Worm (Caenorhabditis elegans): Measurements from ENCODE around the gene pdf-2.
A peak's percentile ranks its signal among the peaks of the same experiment; 100 is the strongest.

Gene pdf-2

DNA sequence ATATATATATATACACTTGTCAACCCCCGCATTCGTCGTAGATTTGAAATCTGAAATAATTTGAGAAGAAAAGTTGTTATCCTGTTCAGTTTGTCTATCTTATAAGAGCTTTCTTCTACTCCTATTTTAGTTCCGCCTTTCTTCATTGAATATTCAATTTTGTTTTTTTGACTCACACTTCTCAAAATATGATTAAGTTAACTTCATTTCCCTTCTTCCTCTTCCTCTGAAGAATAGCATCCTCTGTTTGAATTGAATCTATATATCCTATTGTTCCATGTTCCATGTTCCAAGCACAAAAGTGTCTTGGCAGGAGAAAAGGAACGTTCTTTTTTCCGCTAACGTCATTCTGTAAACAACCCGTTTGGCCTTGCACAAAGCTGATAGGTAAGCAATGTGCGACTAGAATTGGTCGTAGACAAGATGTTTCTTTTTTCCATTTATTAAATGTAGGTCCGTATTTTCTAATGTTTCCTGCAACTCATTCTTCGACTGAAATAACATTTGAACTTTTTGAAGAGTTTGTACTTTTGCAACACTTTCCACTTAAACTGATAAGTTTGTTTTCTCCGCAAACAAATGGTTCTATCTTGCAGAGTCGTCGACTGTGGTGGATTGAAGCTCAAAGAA is 28.9 kb downstream of the pdf-2 start, which contains the start of gene gap-1:
Gene gap-1, plus strand, starts transcription at position 580 of the 630 bp plus-strand sequence.
- TF ChIP-seq ceh-18 (tag; optimal IDR thresholded peaks at IDR 0.05) (no peak), che-1 (tag; optimal IDR thresholded peaks at IDR 0.05) (no peak), mec-3 (tag; optimal IDR thresholded peaks at IDR 0.05; ENCODE audit: borderline replicate concordance) (no peak), syd-9 (tag; optimal IDR thresholded peaks at IDR 0.05) (no peak), ceh-19 (GFP tag; optimal IDR thresholded peaks at IDR 0.05) (no peak), npax-4 (tag; optimal IDR thresholded peaks at IDR 0.05) (no peak)

DNA sequence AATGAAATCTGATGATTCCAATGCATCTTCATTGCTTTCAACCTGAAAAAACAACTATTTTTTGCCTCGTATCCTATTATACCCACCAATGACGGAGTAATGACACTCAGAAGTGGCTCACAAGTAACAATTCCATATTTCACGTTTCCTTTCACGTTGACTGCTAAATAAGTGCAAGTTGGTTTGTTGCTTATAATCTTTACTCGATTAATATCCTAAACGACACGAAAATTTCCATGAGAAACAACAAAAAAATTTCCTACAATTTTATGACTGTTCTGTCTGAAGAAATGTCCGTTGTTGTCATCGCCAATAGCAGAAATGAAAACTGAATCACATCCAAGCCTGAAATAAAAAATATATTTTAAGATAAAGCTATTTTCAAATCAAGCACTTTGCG is 34.3 kb downstream of the pdf-2 start:
- TF ChIP-seq sox-4 (tag; optimal IDR thresholded peaks at IDR 0.05): no peak

DNA sequence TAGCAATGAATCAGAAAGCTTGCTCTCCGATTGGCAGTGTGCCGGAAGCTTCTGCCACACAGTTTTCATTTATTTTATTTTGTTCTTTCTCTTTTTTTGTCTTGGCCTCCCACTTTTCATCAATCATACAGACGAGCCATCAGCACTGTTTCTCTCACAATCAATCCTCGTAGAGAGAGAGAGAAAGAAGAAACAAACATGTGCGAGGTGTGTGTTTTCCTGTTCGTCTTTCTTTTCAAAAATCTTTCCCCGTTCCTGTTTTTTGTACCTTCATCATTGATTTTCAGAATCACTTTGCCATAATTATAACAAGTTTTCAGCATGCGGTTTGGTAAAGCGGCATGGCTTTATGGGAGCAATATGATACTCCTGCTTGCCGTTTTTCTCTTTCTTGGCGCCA is 36.0 kb downstream of the pdf-2 start, which contains the start of gene T24C12.1:
Gene T24C12.1, plus strand, starts transcription at position 301 of the 400 bp plus-strand sequence.
- TF ChIP-seq ets-4 (tag; optimal IDR thresholded peaks at IDR 0.05) (no peak), ceh-9 (tag; optimal IDR thresholded peaks at IDR 0.05) (no peak), nhr-232 (tag; optimal IDR thresholded peaks at IDR 0.05) (no peak), ceh-22 (tag; optimal IDR thresholded peaks at IDR 0.05) (no peak), mec-3 (tag; optimal IDR thresholded peaks at IDR 0.05; ENCODE audit: borderline replicate concordance) (no peak), K02D7.2 (tag; optimal IDR thresholded peaks at IDR 0.05) (no peak), eyg-1 (tag; optimal IDR thresholded peaks at IDR 0.05) (no peak), unc-55 (GFP tag; optimal IDR thresholded peaks at IDR 0.05) (no peak), sox-4 (tag; optimal IDR thresholded peaks at IDR 0.05) (no peak), rnt-1 (tag; optimal IDR thresholded peaks at IDR 0.05) (no peak), K09A11.1 (tag; optimal IDR thresholded peaks at IDR 0.05; ENCODE audit: insufficient read depth) (no peak), elt-2 (tag; optimal IDR thresholded peaks at IDR 0.05) (no peak), T23F11.4 (GFP tag; optimal IDR thresholded peaks at IDR 0.05) (no peak), elt-4 (tag; optimal IDR thresholded peaks at IDR 0.05) (no peak), ref-2 (tag; optimal IDR thresholded peaks at IDR 0.05) (no peak), unc-86 (tag; optimal IDR thresholded peaks at IDR 0.05) (no peak), ceh-14 (tag; optimal IDR thresholded peaks at IDR 0.05) (no peak), gmeb-2 (tag; optimal IDR thresholded peaks at IDR 0.05) (no peak)

DNA sequence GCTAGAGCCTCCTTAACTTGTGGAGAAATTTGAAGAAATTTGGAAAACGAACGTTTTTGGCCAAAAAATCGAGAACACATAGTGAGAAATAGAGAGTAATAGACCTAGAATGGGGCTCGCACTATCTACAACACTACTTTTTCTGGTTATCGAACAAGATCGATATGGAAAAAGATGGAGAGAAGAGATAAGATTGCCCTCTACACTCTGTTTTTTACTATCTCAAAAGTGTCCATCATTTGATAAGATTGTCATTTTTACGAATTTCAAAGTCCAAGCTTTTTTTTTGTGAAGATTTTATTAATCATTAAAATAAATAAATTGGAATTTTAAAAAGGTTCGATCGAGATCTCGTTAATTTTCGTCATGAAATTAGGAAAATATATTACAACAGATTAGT is 40.6 kb downstream of the pdf-2 start, which contains the start of gene T24C12.3:
Gene T24C12.3, minus strand, starts transcription at position 134 of the 400 bp plus-strand sequence.
- TF ChIP-seq npax-4 (tag; optimal IDR thresholded peaks at IDR 0.05): no peak
- peak; percentile 97 for TF ChIP-seq elt-2 (tag; optimal IDR thresholded peaks at IDR 0.05)

DNA sequence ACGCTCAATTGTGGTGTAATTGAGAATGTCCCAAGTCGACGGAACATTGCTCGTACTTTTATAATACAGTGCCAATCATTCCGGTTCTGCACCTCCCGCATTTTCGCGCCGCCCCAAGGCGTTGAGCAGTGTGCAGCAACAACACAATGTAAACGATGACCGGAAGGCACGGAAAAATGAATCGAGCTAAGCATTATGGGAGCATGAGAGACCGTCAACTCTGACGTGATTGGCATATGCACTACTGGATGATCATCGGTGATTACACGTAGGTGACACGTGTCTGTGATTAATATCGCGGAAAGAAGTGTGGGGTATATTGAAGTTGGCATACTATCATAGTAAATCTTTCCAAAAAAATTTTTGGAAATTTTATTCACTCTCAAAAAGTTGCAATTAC is 41.8 kb downstream of the pdf-2 start, which contains the start of gene T24C12.4:
Gene T24C12.4, minus strand, starts transcription at position 101 of the 400 bp plus-strand sequence.
- TF ChIP-seq ceh-6 (GFP tag; optimal IDR thresholded peaks at IDR 0.05) (no peak), hlh-30 (tag; optimal IDR thresholded peaks at IDR 0.05; ENCODE audit: insufficient read depth) (no peak), nhr-232 (tag; optimal IDR thresholded peaks at IDR 0.05) (no peak), hlh-8 (tag; optimal IDR thresholded peaks at IDR 0.05) (no peak)

DNA sequence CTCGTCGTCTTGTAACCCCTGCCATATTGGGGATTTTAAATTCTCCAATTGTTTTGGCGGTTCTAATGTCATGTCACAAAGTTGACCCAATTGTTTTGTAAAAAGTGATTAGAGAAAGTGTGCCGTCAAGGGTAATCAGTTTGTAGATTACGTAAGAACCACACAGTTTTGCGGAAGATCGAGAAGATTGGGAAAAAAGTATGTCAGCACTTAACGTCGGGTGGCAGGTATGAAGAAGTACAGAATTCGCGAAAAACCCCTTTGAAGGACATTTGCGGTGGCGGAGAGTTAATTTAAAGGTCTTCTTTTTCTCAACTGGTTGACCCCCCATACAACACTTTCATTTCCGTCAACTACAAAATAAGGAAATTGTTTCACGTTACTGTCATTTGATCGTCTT is 45.2 kb downstream of the pdf-2 start:
- TF ChIP-seq ceh-24 (tag; optimal IDR thresholded peaks at IDR 0.05) (no peak), pqm-1 (tag; optimal IDR thresholded peaks at IDR 0.05) (no peak), syd-9 (tag; optimal IDR thresholded peaks at IDR 0.05) (no peak)

DNA sequence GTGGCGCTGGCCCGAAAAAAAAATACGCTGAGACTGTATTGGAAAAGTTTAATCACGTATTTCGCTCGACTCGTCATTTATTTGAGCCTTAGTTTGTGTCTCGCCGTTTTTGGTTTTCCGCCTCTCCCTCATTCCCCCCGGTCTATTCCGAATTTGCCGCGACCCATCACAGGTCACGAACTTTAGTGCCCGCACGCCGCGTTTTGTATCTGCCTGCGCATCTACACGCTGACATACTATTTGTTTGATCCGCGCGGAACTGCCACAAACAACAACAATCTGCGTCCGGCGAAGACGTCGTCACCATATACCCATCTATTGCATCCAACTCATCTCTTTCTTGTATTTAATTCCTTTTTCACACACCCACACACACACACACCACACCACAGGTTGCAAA is 47.0 kb downstream of the pdf-2 start:
- TF ChIP-seq tbx-2 (tag; optimal IDR thresholded peaks at IDR 0.05) (no peak), pha-4 (tag; optimal IDR thresholded peaks at IDR 0.05) (no peak), odd-2 (tag; optimal IDR thresholded peaks at IDR 0.05) (no peak), nhr-11 (tag; optimal IDR thresholded peaks at IDR 0.05) (no peak), ceh-45 (GFP tag; IDR thresholded peaks at IDR 0.05) (no peak), che-1 (tag; optimal IDR thresholded peaks at IDR 0.05) (no peak)

Data from whole organism, late embryonic.